Worm (Caenorhabditis elegans) whole organism, mixed stage, embryonic: ENCODE results near the gene F48G7.5.

Experiments used
- elt-1 ChIP-seq: sonication (generic microtip); optimal IDR thresholded peaks from 2 replicates; lab custom pipeline; 2017; ENCODE audit warnings: missing genetic modification characterization, mild to moderate bottlenecking, missing compliant biosample characterization, antibody characterized with exemption, moderate library complexity, borderline replicate concordance; ENCODE audit not compliant: insufficient read depth
- ham-2 ChIP-seq: fragments of 200-800 bp; sonication (Bioruptor generic); optimal IDR thresholded peaks from 2 replicates; lab custom pipeline; 2018; ENCODE audit warnings: mild to moderate bottlenecking, missing genetic modification characterization, missing compliant biosample characterization
- lin-13 ChIP-seq: fragments of 150-350 bp; optimal IDR thresholded peaks from 2 replicates; lab custom pipeline; 2014; ENCODE audit warnings: missing biosample characterization, missing genetic modification characterization
- lin-32 ChIP-seq: fragments of 200-800 bp; sonication (Bioruptor generic); optimal IDR thresholded peaks from 2 replicates; lab custom pipeline; 2018; ENCODE audit warnings: mild to moderate bottlenecking, missing genetic modification characterization, missing compliant biosample characterization
- lsy-2 ChIP-seq: fragments of 150-350 bp; optimal IDR thresholded peaks from 2 replicates; lab custom pipeline; 2014; ENCODE audit warnings: missing biosample characterization, missing genetic modification characterization
- snpc-4 ChIP-seq: fragments of 150-350 bp; optimal IDR thresholded peaks from 2 replicates; lab custom pipeline; 2014; ENCODE audit warnings: missing biosample characterization, missing genetic modification characterization
- unc-62 ChIP-seq: fragments of 150-350 bp; optimal IDR thresholded peaks from 2 replicates; lab custom pipeline; 2014; ENCODE audit warnings: missing biosample characterization, missing genetic modification reagents, missing genetic modification characterization

- TF ChIP-seq unc-62 (GFP tag; lab: Kevin White, UChicago) (no peak), lsy-2 (tag; lab: Kevin White, UChicago) (no peak), lin-13 (tag; lab: Kevin White, UChicago) (no peak), snpc-4 (tag; lab: Kevin White, UChicago) (no peak), ham-2 (GFP tag; lab: Kevin White, UChicago) (no peak), lin-32 (GFP tag; lab: Kevin White, UChicago) (no peak), elt-1 (tag; lab: Kevin White, UChicago) (no peak)
Measured at ce11 chrV:578977-579376, 43.8 kb downstream of the F48G7.5 start, which contains the start of gene K06H6.4.
